Fruit fly (Drosophila melanogaster) whole organism, pupa: ENCODE data around the gene GluRS-m.

Experiments used
- CG13204 ChIP-seq: fragments of 200-800 bp; sonication (Bioruptor generic); optimal IDR thresholded peaks from 2 replicates; lab custom pipeline; 2018; ENCODE audit warnings: missing biosample characterization, mild to moderate bottlenecking, missing genetic modification characterization, moderate library complexity
- CG14655 ChIP-seq: fragments of 200-800 bp; sonication (Bioruptor generic); optimal IDR thresholded peaks from 3 replicates; lab custom pipeline; 2017; ENCODE audit warnings: mild to moderate bottlenecking, missing biosample characterization, missing genetic modification reagents, missing genetic modification characterization
- CG17806 ChIP-seq: fragments of 200-800 bp; sonication (Bioruptor generic); optimal IDR thresholded peaks from 2 replicates; lab custom pipeline; 2018; ENCODE audit warnings: missing biosample characterization, mild to moderate bottlenecking, missing genetic modification characterization, moderate library complexity
- CG32121 ChIP-seq: fragments of 200-800 bp; sonication (Bioruptor generic); IDR thresholded peaks from 2 replicates; pipeline ENCODE4 v1.3.6; 2022; ENCODE audit warnings: missing biosample characterization, missing genetic modification characterization
- CG4496 ChIP-seq: fragments of 200-800 bp; sonication (Bioruptor generic); IDR thresholded peaks from 3 replicates; pipeline ENCODE4 v1.3.6; 2022; ENCODE audit warnings: missing biosample characterization, missing genetic modification characterization
- CG8159 ChIP-seq: fragments of 200-800 bp; sonication (Bioruptor generic); optimal IDR thresholded peaks from 3 replicates; lab custom pipeline; 2018; ENCODE audit warnings: missing biosample characterization, mild to moderate bottlenecking, missing genetic modification characterization, moderate library complexity
- CG8301 ChIP-seq: fragments of 200-800 bp; sonication (Bioruptor generic); optimal IDR thresholded peaks from 2 replicates; lab custom pipeline; 2018; ENCODE audit warnings: missing biosample characterization, mild to moderate bottlenecking, missing genetic modification characterization
- CG9948 ChIP-seq: fragments of 200-800 bp; sonication (Bioruptor generic); optimal IDR thresholded peaks from 2 replicates; lab custom pipeline; 2018; ENCODE audit warnings: missing biosample characterization, mild to moderate bottlenecking, missing genetic modification characterization, moderate library complexity
- EcR ChIP-seq: fragments of 200-800 bp; sonication (Bioruptor generic); optimal IDR thresholded peaks from 3 replicates; lab custom pipeline; 2019; ENCODE audit warnings: missing biosample characterization, missing genetic modification characterization, mild to moderate bottlenecking, moderate library complexity, missing genetic modification reagents
- Ets98B ChIP-seq: fragments of 200-800 bp; sonication (Bioruptor generic); IDR thresholded peaks from 2 replicates; pipeline ENCODE4 v1.3.6; 2022; ENCODE audit warnings: missing biosample characterization, missing genetic modification characterization
- Snoo ChIP-seq: fragments of 200-800 bp; sonication (Bioruptor generic); optimal IDR thresholded peaks from 3 replicates; lab custom pipeline; 2017; ENCODE audit warnings: missing biosample characterization, mild to moderate bottlenecking, missing genetic modification characterization, inconsistent platforms
- gl ChIP-seq: fragments of 200-800 bp; sonication (Bioruptor generic); optimal IDR thresholded peaks from 2 replicates; lab custom pipeline; 2018; ENCODE audit warnings: missing biosample characterization, mild to moderate bottlenecking, missing genetic modification characterization
- rn ChIP-seq: fragments of 200-800 bp; sonication (Bioruptor generic); IDR thresholded peaks from 2 replicates; pipeline ENCODE4 v1.3.6; 2022; ENCODE audit warnings: missing biosample characterization, missing genetic modification characterization

DNA sequence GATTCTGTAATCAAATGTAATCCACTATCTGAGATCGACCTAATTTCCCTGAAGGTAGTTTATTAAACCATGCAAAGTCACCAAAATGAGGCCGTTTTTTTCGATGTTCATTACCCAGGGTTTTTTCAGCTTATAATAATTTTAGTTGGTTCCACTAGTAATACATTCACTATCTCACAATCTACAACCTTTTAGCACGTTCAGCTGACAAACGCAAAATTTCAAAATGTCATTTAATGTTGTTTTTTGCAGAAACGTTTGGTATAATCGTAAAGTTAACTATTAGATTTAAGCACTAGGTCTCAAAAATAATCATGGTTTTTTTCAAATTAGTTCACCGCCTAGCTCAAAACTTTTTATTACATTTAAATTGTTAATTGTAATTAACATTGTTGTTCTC lies 16.8 kb downstream of the GluRS-m start, which contains the start of gene CG44836:
- TF ChIP-seq CG32121 (GFP tag; lab: Robert Waterston, UW): no peak
- no peak for TF ChIP-seq CG8301 (tag; lab: Kevin White, UChicago)
- no peak for TF ChIP-seq Snoo (tag; lab: Kevin White, UChicago)
- TF ChIP-seq CG8159: no peak
- no peak for TF ChIP-seq EcR (GFP tag; lab: Kevin White, UChicago)
- no peak for TF ChIP-seq CG14655 (GFP tag; lab: Kevin White, UChicago)
- TF ChIP-seq CG4496 (GFP tag; lab: Robert Waterston, UW): no peak
- no peak for TF ChIP-seq CG13204 (GFP tag; lab: Kevin White, UChicago)
- TF ChIP-seq CG17806 (tag; lab: Kevin White, UChicago): no peak
- no peak for TF ChIP-seq gl
- TF ChIP-seq Ets98B: no peak
- no peak for TF ChIP-seq CG9948 (tag; lab: Kevin White, UChicago)
- no peak for TF ChIP-seq rn (GFP tag; lab: Robert Waterston, UW)
